Worm (Caenorhabditis elegans) whole organism, L1 larva: ENCODE results near the gene F59B10.6.

Source experiments
- aly-2 ChIP-seq: fragments of 150-350 bp; optimal IDR thresholded peaks from 2 replicates; lab custom pipeline; 2014; ENCODE audit warnings: missing biosample characterization, missing genetic modification characterization
- ama-1 ChIP-seq: fragments of 150-350 bp; optimal IDR thresholded peaks from 2 replicates; lab custom pipeline; 2014
- ceh-8 ChIP-seq: fragments of 200-800 bp; sonication (Bioruptor generic); optimal IDR thresholded peaks from 2 replicates; lab custom pipeline; 2018; ENCODE audit warnings: mild to moderate bottlenecking, missing genetic modification characterization, moderate library complexity, missing compliant biosample characterization
- fkh-10 ChIP-seq: sonication (generic microtip); optimal IDR thresholded peaks from 2 replicates; lab custom pipeline; 2017; ENCODE audit warnings: missing biosample characterization, missing genetic modification reagents, missing genetic modification characterization
- jun-1 ChIP-seq: fragments of 150-350 bp; optimal IDR thresholded peaks from 2 replicates; lab custom pipeline; 2014; ENCODE audit warnings: missing biosample characterization, missing genetic modification reagents, missing genetic modification characterization
- lin-35 ChIP-seq, 2 experiments: fragments of 150-350 bp; optimal IDR thresholded peaks; 2 replicates each; lab custom pipeline; 2014; ENCODE audit warnings: missing biosample characterization in 2 of 2, missing genetic modification characterization in 2 of 2, missing genetic modification reagents in 2 of 2
- nhr-12 ChIP-seq: sonication (generic microtip); optimal IDR thresholded peaks from 2 replicates; lab custom pipeline; 2017; ENCODE audit warnings: missing biosample characterization, missing genetic modification characterization
- nhr-237 ChIP-seq: fragments of 150-350 bp; optimal IDR thresholded peaks from 2 replicates; lab custom pipeline; 2014; ENCODE audit warnings: missing biosample characterization, missing genetic modification characterization
- nhr-28 ChIP-seq: fragments of 150-350 bp; optimal IDR thresholded peaks from 2 replicates; lab custom pipeline; 2014; ENCODE audit warnings: missing biosample characterization, missing genetic modification characterization
- nhr-77 ChIP-seq: fragments of 150-350 bp; optimal IDR thresholded peaks from 2 replicates; lab custom pipeline; 2014; ENCODE audit warnings: missing biosample characterization, missing genetic modification characterization
- nhr-90 ChIP-seq: sonication (generic microtip); optimal IDR thresholded peaks from 2 replicates; lab custom pipeline; 2016; ENCODE audit warnings: mild to moderate bottlenecking, missing genetic modification characterization, missing compliant biosample characterization; ENCODE audit not compliant: poor library complexity
- skn-1 ChIP-seq: fragments of 150-350 bp; optimal IDR thresholded peaks from 2 replicates; lab custom pipeline; 2014; ENCODE audit warnings: missing biosample characterization, missing genetic modification characterization
- ztf-11 ChIP-seq, 2 experiments: sonication (generic microtip); optimal IDR thresholded peaks; 2 replicates each; lab custom pipeline; 2016 to 2017; ENCODE audit warnings: missing genetic modification characterization in 2 of 2, missing biosample characterization in 1 of 2, missing compliant biosample characterization in 1 of 2
- ztf-4 ChIP-seq: fragments of 150-350 bp; optimal IDR thresholded peaks from 2 replicates; lab custom pipeline; 2014; ENCODE audit warnings: missing biosample characterization, missing genetic modification characterization

DNA sequence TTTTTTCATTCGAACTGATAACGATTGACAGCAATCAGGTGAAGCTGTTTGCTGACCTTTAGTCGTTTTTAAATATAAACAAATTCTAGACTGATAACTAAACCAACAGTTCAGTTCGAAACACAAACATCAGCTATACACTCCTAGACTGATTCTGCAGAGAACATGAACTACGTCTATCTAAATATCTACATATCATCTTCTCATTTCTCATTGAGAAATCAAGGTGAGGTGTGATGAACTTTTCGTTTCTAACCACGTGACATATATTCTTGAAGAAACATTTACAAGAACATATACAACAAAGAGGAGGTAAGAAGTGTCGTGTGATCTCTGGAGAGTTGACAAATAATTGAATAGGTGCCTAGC, 32.9 kb upstream of the F59B10.6 start:
- no peak for TF ChIP-seq nhr-28 (tag; lab: Kevin White, UChicago)
- no peak for TF ChIP-seq ceh-8
- TF ChIP-seq nhr-237 (tag; lab: Kevin White, UChicago): no peak
- TF ChIP-seq aly-2 (tag; lab: Kevin White, UChicago): no peak
- peak; percentile 73 for TF ChIP-seq skn-1 (tag; lab: Kevin White, UChicago)
- no peak for TF ChIP-seq ztf-11 (tag; optimal IDR thresholded peaks at IDR 0.05; lab: Kevin White, UChicago)
- TF ChIP-seq ztf-4 (tag; lab: Kevin White, UChicago): peak; percentile 21
- no peak for TF ChIP-seq fkh-10 (GFP tag; lab: Kevin White, UChicago)
- TF ChIP-seq nhr-12 (tag; lab: Kevin White, UChicago): no peak
- peak; percentile 30 to 77 for TF ChIP-seq lin-35 (GFP tag; optimal IDR thresholded peaks at IDR 0.05; lab: Kevin White, UChicago)
- TF ChIP-seq nhr-77 (tag; lab: Kevin White, UChicago): no peak
- TF ChIP-seq jun-1 (tag; lab: Kevin White, UChicago): no peak
- TF ChIP-seq ama-1 (lab: Kevin White, UChicago): peak; percentile 67
- TF ChIP-seq nhr-90 (tag; lab: Kevin White, UChicago): peak; percentile 72
